Worm (Caenorhabditis elegans): ENCODE results near the gene C33C12.4.

The C33C12.4 gene

ce11 chrII:2192267-2192666 lies 26.0 kb upstream of the C33C12.4 start:
- TF ChIP-seq unc-42 (tag; optimal IDR thresholded peaks at IDR 0.05) (no peak), C38D4.7 (GFP tag; optimal IDR thresholded peaks at IDR 0.05) (no peak), ceh-48 (tag; optimal IDR thresholded peaks at IDR 0.05) (peak; percentile 44), ama-1 (optimal IDR thresholded peaks at IDR 0.05) (no peak), pax-1 (tag; optimal IDR thresholded peaks at IDR 0.05) (no peak), npax-4 (tag; optimal IDR thresholded peaks at IDR 0.05) (no peak), pat-9 (tag; optimal IDR thresholded peaks at IDR 0.05) (no peak)

ce11 chrII:2191383-2191782 lies 25.1 kb upstream of the C33C12.4 start:
- no peak for TF ChIP-seq ceh-22 (tag; optimal IDR thresholded peaks at IDR 0.05)
- TF ChIP-seq ceh-30 (tag; optimal IDR thresholded peaks at IDR 0.05) = no peak
- no peak for TF ChIP-seq mec-3 (tag; optimal IDR thresholded peaks at IDR 0.05; ENCODE audit: borderline replicate concordance)
- no peak for TF ChIP-seq che-1 (tag; optimal IDR thresholded peaks at IDR 0.05)
- no peak for TF ChIP-seq fkh-6 (tag; optimal IDR thresholded peaks at IDR 0.05)

ce11 chrII:2190522-2190921 lies 24.2 kb upstream of the C33C12.4 start:
- no peak for TF ChIP-seq unc-55 (GFP tag; optimal IDR thresholded peaks at IDR 0.05)
- no peak for TF ChIP-seq ceh-22 (tag; optimal IDR thresholded peaks at IDR 0.05)
- no peak for TF ChIP-seq lin-11 (tag; optimal IDR thresholded peaks at IDR 0.05)
- no peak for TF ChIP-seq Y22D7AL.16 (tag; optimal IDR thresholded peaks at IDR 0.05)
- no peak for TF ChIP-seq ceh-34 (tag; optimal IDR thresholded peaks at IDR 0.05)
- no peak for TF ChIP-seq che-1 (tag; optimal IDR thresholded peaks at IDR 0.05)
- TF ChIP-seq ceh-19 (GFP tag; optimal IDR thresholded peaks at IDR 0.05) = no peak
- TF ChIP-seq ceh-24 (tag; optimal IDR thresholded peaks at IDR 0.05) = no peak
- TF ChIP-seq hlh-8 (tag; optimal IDR thresholded peaks at IDR 0.05) = no peak
- no peak for TF ChIP-seq madf-2 (tag; optimal IDR thresholded peaks at IDR 0.05)
- TF ChIP-seq fkh-10 (GFP tag; optimal IDR thresholded peaks at IDR 0.05) = no peak
- TF ChIP-seq ceh-6 (GFP tag; optimal IDR thresholded peaks at IDR 0.05) = no peak
- no peak for TF ChIP-seq unc-3 (GFP tag; conservative IDR thresholded peaks at IDR 0.05)
- TF ChIP-seq unc-3 (tag; optimal IDR thresholded peaks at IDR 0.05) = no peak
- TF ChIP-seq hlh-6 (tag; optimal IDR thresholded peaks at IDR 0.05) = no peak
- no peak for TF ChIP-seq odd-2 (tag; optimal IDR thresholded peaks at IDR 0.05)
- no peak for TF ChIP-seq ztf-16 (tag; optimal IDR thresholded peaks at IDR 0.05)

- TF ChIP-seq odd-2 (tag; optimal IDR thresholded peaks at IDR 0.05) (no peak), sdc-2 (tag; optimal IDR thresholded peaks at IDR 0.05) (no peak), hlh-30 (tag; optimal IDR thresholded peaks at IDR 0.05; ENCODE audit: insufficient read depth) (no peak), syd-9 (tag; optimal IDR thresholded peaks at IDR 0.05) (no peak), ceh-9 (tag; optimal IDR thresholded peaks at IDR 0.05) (no peak), tbx-2 (tag; optimal IDR thresholded peaks at IDR 0.05) (no peak), tbx-7 (tag; optimal IDR thresholded peaks at IDR 0.05) (no peak), ets-4 (tag; optimal IDR thresholded peaks at IDR 0.05) (no peak), F13H6.1 (tag; optimal IDR thresholded peaks at IDR 0.05) (no peak), C38D4.7 (GFP tag; optimal IDR thresholded peaks at IDR 0.05) (no peak), pat-9 (tag; optimal IDR thresholded peaks at IDR 0.05) (no peak), gmeb-2 (tag; optimal IDR thresholded peaks at IDR 0.05) (no peak), lim-6 (tag; optimal IDR thresholded peaks at IDR 0.05) (no peak), ceh-19 (GFP tag; optimal IDR thresholded peaks at IDR 0.05) (no peak), mec-3 (tag; optimal IDR thresholded peaks at IDR 0.05; ENCODE audit: borderline replicate concordance) (no peak), ceh-6 (GFP tag; optimal IDR thresholded peaks at IDR 0.05) (no peak), ceh-14 (tag; optimal IDR thresholded peaks at IDR 0.05) (no peak), pqm-1 (tag; optimal IDR thresholded peaks at IDR 0.05) (no peak), ceh-34 (tag; optimal IDR thresholded peaks at IDR 0.05) (no peak), zip-5 (tag; optimal IDR thresholded peaks at IDR 0.05) (no peak)
Measured at ce11 chrII:2189357-2189756, 23.1 kb upstream of the C33C12.4 start, which contains the start of gene mtq-2. Gene mtq-2, minus strand, starts transcription at chrII:2189457.

All from whole organism, late embryonic.